Worm (Caenorhabditis elegans) whole organism, late embryonic: ENCODE measurements around the gene smz-1.

Source experiments
- T23F11.4 ChIP-seq: fragments of 200-800 bp; sonication (Bioruptor generic); optimal IDR thresholded peaks from 2 replicates; lab custom pipeline; 2018; ENCODE audit warnings: mild to moderate bottlenecking, missing genetic modification characterization, missing compliant biosample characterization
- ceh-19 ChIP-seq: fragments of 200-800 bp; sonication (Bioruptor generic); optimal IDR thresholded peaks from 2 replicates; lab custom pipeline; 2018; ENCODE audit warnings: mild to moderate bottlenecking, missing genetic modification characterization, missing compliant biosample characterization
- gmeb-2 ChIP-seq: sonication (generic microtip); optimal IDR thresholded peaks from 2 replicates; lab custom pipeline; 2016; ENCODE audit warnings: missing genetic modification characterization, inconsistent platforms, missing compliant biosample characterization
- hlh-6 ChIP-seq: sonication (generic microtip); optimal IDR thresholded peaks from 2 replicates; lab custom pipeline; 2016; ENCODE audit warnings: missing genotype, missing genetic modification characterization, missing compliant biosample characterization
- nfya-1 ChIP-seq: sonication (generic microtip); optimal IDR thresholded peaks from 2 replicates; lab custom pipeline; 2017; ENCODE audit warnings: missing genetic modification characterization, mild to moderate bottlenecking, missing compliant biosample characterization, antibody characterized with exemption, moderate library complexity
- pqm-1 ChIP-seq: sonication (generic microtip); optimal IDR thresholded peaks from 2 replicates; lab custom pipeline; 2016; ENCODE audit warnings: missing genetic modification characterization, missing compliant biosample characterization
- sdc-2 ChIP-seq: sonication (generic microtip); optimal IDR thresholded peaks from 2 replicates; lab custom pipeline; 2016; ENCODE audit warnings: missing genotype, missing genetic modification characterization, missing compliant biosample characterization
- unc-86 ChIP-seq: sonication (generic microtip); optimal IDR thresholded peaks from 2 replicates; lab custom pipeline; 2016; ENCODE audit warnings: missing genetic modification characterization, missing compliant biosample characterization

- TF ChIP-seq pqm-1 (tag; lab: Kevin White, UChicago), result no peak
- no peak for TF ChIP-seq gmeb-2 (tag; lab: Kevin White, UChicago)
- TF ChIP-seq T23F11.4, result no peak
- TF ChIP-seq unc-86 (tag; lab: Kevin White, UChicago), result no peak
- TF ChIP-seq nfya-1 (tag; lab: Kevin White, UChicago), result no peak
- no peak for TF ChIP-seq ceh-19
- no peak for TF ChIP-seq sdc-2 (tag; lab: Kevin White, UChicago)
- no peak for TF ChIP-seq hlh-6 (tag; lab: Kevin White, UChicago)
Observed at ce11 chrIV:12464822-12465221, 10.0 kb downstream of the smz-1 start.
